Fruit fly (Drosophila melanogaster): ENCODE measurements around the gene Pfdn4.

The Pfdn4 gene

dm6 chr3L:5327821-5328220 lies 40.0 kb downstream of the Pfdn4 start:
- no peak for TF ChIP-seq ci (GFP tag; IDR thresholded peaks at IDR 0.05)
- TF ChIP-seq B-H2 (GFP tag; optimal IDR thresholded peaks at IDR 0.05), result no peak
- no peak for TF ChIP-seq CG16815 (GFP tag; optimal IDR thresholded peaks at IDR 0.05)
- TF ChIP-seq CG7963 (GFP tag; IDR thresholded peaks at IDR 0.05; ENCODE audit: partially characterized antibody), result no peak
- no peak for TF ChIP-seq CG6765 (GFP tag; optimal IDR thresholded peaks at IDR 0.05)
- TF ChIP-seq her (GFP tag; optimal IDR thresholded peaks at IDR 0.05), result no peak
- no peak for TF ChIP-seq ac (GFP tag; optimal IDR thresholded peaks at IDR 0.05)
- TF ChIP-seq br (optimal IDR thresholded peaks at IDR 0.05), result no peak
- TF ChIP-seq tll (GFP tag; optimal IDR thresholded peaks at IDR 0.05), result no peak
- TF ChIP-seq ham (GFP tag; IDR thresholded peaks at IDR 0.05), result no peak
- no peak for TF ChIP-seq Ssrp (tag; optimal IDR thresholded peaks at IDR 0.05)
- TF ChIP-seq amos (GFP tag; IDR thresholded peaks at IDR 0.05; ENCODE audit: partially characterized antibody), result no peak
- no peak for TF ChIP-seq B-H1 (GFP tag; IDR thresholded peaks at IDR 0.05)
- no peak for TF ChIP-seq CG6272 (GFP tag; IDR thresholded peaks at IDR 0.05)
- no peak for TF ChIP-seq CG18011 (GFP tag; optimal IDR thresholded peaks at IDR 0.05)
- TF ChIP-seq CG4820 (GFP tag; optimal IDR thresholded peaks at IDR 0.05), result no peak
- no peak for TF ChIP-seq CG4424 (GFP tag; optimal IDR thresholded peaks at IDR 0.05)
